Worm (Caenorhabditis elegans): Measurements from ENCODE around the gene C17C3.24.

- TF ChIP-seq ama-1 (optimal IDR thresholded peaks at IDR 0.05): no peak
- no peak for TF ChIP-seq ama-1 (GFP tag; optimal IDR thresholded peaks at IDR 0.05)
- TF ChIP-seq ekl-4 (GFP tag; IDR thresholded peaks at IDR 0.05): no peak
- no peak for TF ChIP-seq egrh-3 (GFP tag; IDR thresholded peaks at IDR 0.05)
- no peak for TF ChIP-seq zfh-2 (GFP tag; conservative IDR thresholded peaks at IDR 0.05)
- no peak for TF ChIP-seq unc-62 (GFP tag; optimal IDR thresholded peaks at IDR 0.05)
- TF ChIP-seq F49E8.2 (tag; optimal IDR thresholded peaks at IDR 0.05; ENCODE audit: insufficient read depth): no peak
- no peak for TF ChIP-seq unc-130 (GFP tag; optimal IDR thresholded peaks at IDR 0.05)
- no peak for TF ChIP-seq him-1 (tag; optimal IDR thresholded peaks at IDR 0.05)
- no peak for TF ChIP-seq Y53F4B.3 (GFP tag; IDR thresholded peaks at IDR 0.05)
- no peak for TF ChIP-seq mel-28 (tag; optimal IDR thresholded peaks at IDR 0.05; ENCODE audit: borderline replicate concordance)
- TF ChIP-seq lir-1 (GFP tag; conservative IDR thresholded peaks at IDR 0.05): no peak
- no peak for TF ChIP-seq nhr-90 (tag; optimal IDR thresholded peaks at IDR 0.05)
Observed at ce11 chrII:5527841-5528240, 13.7 kb downstream of the C17C3.24 start, which contains the start of gene ZK177.1.

All from whole organism, young adult.